Fruit fly (Drosophila melanogaster): ENCODE results near the gene CG13045.

CG13045 gene

DNA sequence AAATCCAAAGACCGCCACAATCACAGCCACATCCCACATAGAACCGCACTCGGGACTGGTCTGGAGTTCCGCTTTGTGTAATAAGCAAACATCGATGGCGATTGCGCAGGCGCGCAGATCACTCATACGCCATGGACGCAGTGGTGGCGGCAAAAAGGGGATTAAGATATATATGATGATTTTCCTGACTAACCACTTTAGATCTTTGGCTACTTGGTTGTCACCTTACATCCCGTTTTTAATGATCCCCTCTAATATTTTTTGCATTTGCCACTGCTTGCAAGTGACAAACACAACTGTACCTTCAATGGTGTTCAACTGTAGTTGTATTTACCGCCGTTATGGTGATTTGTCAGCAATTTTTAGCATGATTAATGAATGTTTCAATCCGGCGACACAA, 19.2 kb upstream of the CG13045 start (continued):
- TF ChIP-seq ken (GFP tag; IDR thresholded peaks at IDR 0.05) (no peak), YL-1 (GFP tag; optimal IDR thresholded peaks at IDR 0.05) (no peak), lilli (GFP tag; optimal IDR thresholded peaks at IDR 0.05) (peak; percentile 43), CG1024 (GFP tag; IDR thresholded peaks at IDR 0.05) (no peak), ci (GFP tag; IDR thresholded peaks at IDR 0.05) (no peak), CG10267 (tag; optimal IDR thresholded peaks at IDR 0.05) (no peak), fru (optimal IDR thresholded peaks at IDR 0.05) (no peak), Oaz (GFP tag; IDR thresholded peaks at IDR 0.05) (no peak), Rfx (GFP tag; IDR thresholded peaks at IDR 0.05) (peak; percentile 71), CG10209 (GFP tag; optimal IDR thresholded peaks at IDR 0.05) (no peak), CG31441 (GFP tag; IDR thresholded peaks at IDR 0.05) (no peak), phol (tag; optimal IDR thresholded peaks at IDR 0.05) (no peak), Mes4 (GFP tag; optimal IDR thresholded peaks at IDR 0.05) (no peak), onecut (GFP tag; IDR thresholded peaks at IDR 0.05) (no peak), CG3995 (GFP tag; optimal IDR thresholded peaks at IDR 0.05) (no peak), Dip3 (GFP tag; optimal IDR thresholded peaks at IDR 0.05) (peak; percentile 5), ro (GFP tag; IDR thresholded peaks at IDR 0.05) (no peak), CG4617 (GFP tag; optimal IDR thresholded peaks at IDR 0.05; ENCODE audit: borderline replicate concordance) (no peak), CG3163 (GFP tag; optimal IDR thresholded peaks at IDR 0.05) (no peak), CG16863 (GFP tag; optimal IDR thresholded peaks at IDR 0.05) (no peak), sens (GFP tag) (no peak), CG10565 (GFP tag; optimal IDR thresholded peaks at IDR 0.05) (no peak), Lhr (GFP tag; optimal IDR thresholded peaks at IDR 0.05) (no peak), CG17186 (GFP tag; optimal IDR thresholded peaks at IDR 0.05) (no peak), Trl (optimal IDR thresholded peaks at IDR 0.05) (no peak), Trl (GFP tag; optimal IDR thresholded peaks at IDR 0.05) (peak; percentile 38), Mrtf (GFP tag; IDR thresholded peaks at IDR 0.05) (no peak), NFAT (GFP tag; IDR thresholded peaks at IDR 0.05) (no peak), CG15479 (GFP tag; optimal IDR thresholded peaks at IDR 0.05) (no peak), dati (GFP tag; IDR thresholded peaks at IDR 0.05) (no peak), Fer1 (GFP tag; optimal IDR thresholded peaks at IDR 0.05) (no peak), CG7745 (tag; optimal IDR thresholded peaks at IDR 0.05) (no peak), danr (GFP tag; IDR thresholded peaks at IDR 0.05) (no peak), Dbx (GFP tag; IDR thresholded peaks at IDR 0.05) (peak; percentile 64), Dip2 (GFP tag; IDR thresholded peaks at IDR 0.05) (no peak), Poxn (GFP tag; IDR thresholded peaks at IDR 0.05) (no peak), Fer2 (tag; optimal IDR thresholded peaks at IDR 0.05) (no peak), CG12236 (GFP tag; optimal IDR thresholded peaks at IDR 0.05) (no peak), CG12104 (GFP tag; optimal IDR thresholded peaks at IDR 0.05) (no peak), CG17802 (tag; optimal IDR thresholded peaks at IDR 0.05) (no peak), CG13424 (tag; optimal IDR thresholded peaks at IDR 0.05) (no peak), CoRest (tag; optimal IDR thresholded peaks at IDR 0.05) (no peak), sim (GFP tag; IDR thresholded peaks at IDR 0.05) (no peak), eyg (GFP tag; optimal IDR thresholded peaks at IDR 0.05) (no peak), BEAF-32 (GFP tag; optimal IDR thresholded peaks at IDR 0.05) (no peak), CG6791 (GFP tag; IDR thresholded peaks at IDR 0.05; ENCODE audit: partially characterized antibody) (no peak), Usf (GFP tag; optimal IDR thresholded peaks at IDR 0.05) (no peak), Six4 (GFP tag; optimal IDR thresholded peaks at IDR 0.05) (no peak), B-H2 (GFP tag; optimal IDR thresholded peaks at IDR 0.05) (no peak), pan (optimal IDR thresholded peaks at IDR 0.05) (no peak), pan (GFP tag; optimal IDR thresholded peaks at IDR 0.05 in 1 of 2, IDR thresholded peaks at IDR 0.05 in 1 of 2) (no peak), luna (GFP tag; optimal IDR thresholded peaks at IDR 0.05) (no peak), vvl (GFP tag; IDR thresholded peaks at IDR 0.05) (no peak; the same call in 1 of the 2 replicates), nmo (GFP tag; optimal IDR thresholded peaks at IDR 0.05) (no peak)

All from whole organism, embryonic.